Worm (Caenorhabditis elegans): ENCODE results near the gene jip-1.
"Not testable (repeated sequence)": the region's sequence is repeated elsewhere in the genome, so short reads cannot be mapped to it uniquely, and the experiment has no call there.

The jip-1 gene

ce11 chrII:1326689-1327088 is at the start of gene jip-1:
Gene jip-1 (plus strand): TSS chrII:1326989.
- TF ChIP-seq elt-1 (tag; optimal IDR thresholded peaks at IDR 0.05) (no peak), fkh-2 (tag; optimal IDR thresholded peaks at IDR 0.05) (no peak), ZK546.5 (tag; optimal IDR thresholded peaks at IDR 0.05) (no peak), sea-2 (GFP tag; optimal IDR thresholded peaks at IDR 0.05) (no peak), ztf-4 (tag; optimal IDR thresholded peaks at IDR 0.05) (no peak), ceh-82 (tag; optimal IDR thresholded peaks at IDR 0.05) (no peak), ama-1 (optimal IDR thresholded peaks at IDR 0.05) (no peak), snpc-4 (tag; optimal IDR thresholded peaks at IDR 0.05) (no peak), skn-1 (tag; optimal IDR thresholded peaks at IDR 0.05) (no peak), jun-1 (tag; optimal IDR thresholded peaks at IDR 0.05) (no peak), zag-1 (tag; optimal IDR thresholded peaks at IDR 0.05) (no peak), tbx-2 (tag; optimal IDR thresholded peaks at IDR 0.05) (no peak), nhr-25 (tag; optimal IDR thresholded peaks at IDR 0.05) (no peak), nhr-237 (tag; optimal IDR thresholded peaks at IDR 0.05) (no peak), fkh-10 (GFP tag; optimal IDR thresholded peaks at IDR 0.05) (no peak)

DNA sequence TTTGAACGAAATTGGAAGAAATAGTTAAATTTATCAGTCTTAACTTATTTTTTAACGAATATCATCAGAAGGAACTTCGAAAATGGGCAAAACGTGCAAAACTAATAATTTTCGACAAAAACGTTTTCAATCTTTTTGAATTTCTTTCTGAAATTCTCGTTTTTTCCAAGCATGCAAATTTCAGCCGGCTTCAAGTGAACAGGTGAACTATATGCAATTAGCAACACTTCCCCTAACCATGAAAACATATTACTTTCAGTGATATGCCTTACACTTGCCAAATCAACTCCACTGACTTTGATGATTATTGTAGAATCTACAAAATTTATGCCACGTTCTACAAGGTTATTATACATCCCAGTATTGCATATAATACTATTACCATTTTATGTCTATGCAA is 48.4 kb upstream of the jip-1 start, which contains the start of gene srz-63:
TSS of gene srz-63 (plus strand) at position 301 of the 400 bp plus-strand sequence.
- TF ChIP-seq sea-2 (GFP tag; optimal IDR thresholded peaks at IDR 0.05); lin-15B (tag; optimal IDR thresholded peaks at IDR 0.05); pha-4 (tag; optimal IDR thresholded peaks at IDR 0.05): not testable (repeated sequence)

DNA sequence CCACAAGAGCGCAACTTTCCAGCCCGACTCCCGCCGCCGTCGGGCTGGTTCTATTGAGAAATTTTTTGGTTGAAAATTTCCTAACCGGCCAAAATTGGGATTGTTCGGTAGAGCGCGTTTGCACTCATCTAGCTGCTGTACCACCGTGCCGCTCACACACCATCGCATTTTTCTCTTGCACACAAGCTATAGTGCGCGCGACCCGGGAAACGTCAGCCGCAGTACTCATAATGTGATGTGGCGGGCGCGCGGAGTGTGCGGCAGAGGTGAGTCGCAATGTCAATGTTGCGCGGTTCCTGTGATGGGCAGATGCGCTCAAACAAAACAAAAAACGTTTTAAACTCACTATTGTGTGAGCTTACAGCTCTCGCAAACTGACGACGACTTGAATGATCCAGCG is 41.8 kb upstream of the jip-1 start:
- TF ChIP-seq ceh-82 (tag; optimal IDR thresholded peaks at IDR 0.05): no peak
- no peak for TF ChIP-seq ceh-16 (tag; optimal IDR thresholded peaks at IDR 0.05)
- no peak for TF ChIP-seq lin-39 (tag; optimal IDR thresholded peaks at IDR 0.05)
- no peak for TF ChIP-seq nhr-43 (tag; optimal IDR thresholded peaks at IDR 0.05; ENCODE audit: poor library complexity, severe bottlenecking)
- TF ChIP-seq elt-1 (tag; optimal IDR thresholded peaks at IDR 0.05): no peak
- TF ChIP-seq lin-15B (tag; optimal IDR thresholded peaks at IDR 0.05): no peak
- no peak for TF ChIP-seq zag-1 (tag; optimal IDR thresholded peaks at IDR 0.05)
- TF ChIP-seq pqm-1 (tag; optimal IDR thresholded peaks at IDR 0.05): no peak
- no peak for TF ChIP-seq nfya-1 (tag; optimal IDR thresholded peaks at IDR 0.05; ENCODE audit: insufficient read depth)
- no peak for TF ChIP-seq nhr-11 (tag; optimal IDR thresholded peaks at IDR 0.05)
- TF ChIP-seq pha-4 (tag; optimal IDR thresholded peaks at IDR 0.05): no peak
- no peak for TF ChIP-seq daf-12 (tag; optimal IDR thresholded peaks at IDR 0.05)
- no peak for TF ChIP-seq ZK546.5 (tag; optimal IDR thresholded peaks at IDR 0.05)
- TF ChIP-seq mdl-1 (tag; optimal IDR thresholded peaks at IDR 0.05): no peak
- TF ChIP-seq ceh-28 (tag; optimal IDR thresholded peaks at IDR 0.05): no peak
- TF ChIP-seq sea-2 (GFP tag; optimal IDR thresholded peaks at IDR 0.05): no peak

- no peak for TF ChIP-seq sea-2 (GFP tag; optimal IDR thresholded peaks at IDR 0.05)
Observed at ce11 chrII:1285514-1285913, 41.3 kb upstream of the jip-1 start, which contains the start of the genes Y57G7A.6 and Y57G7A.3. Gene Y57G7A.6 (minus strand): TSS chrII:1285614. Gene Y57G7A.3 (plus strand): TSS chrII:1285782.

- TF ChIP-seq ama-1 (optimal IDR thresholded peaks at IDR 0.05) (no peak), nhr-76 (tag; optimal IDR thresholded peaks at IDR 0.05) (no peak), aly-2 (tag; optimal IDR thresholded peaks at IDR 0.05) (no peak), unc-62 (GFP tag; optimal IDR thresholded peaks at IDR 0.05) (no peak), ceh-9 (tag; optimal IDR thresholded peaks at IDR 0.05) (no peak), skn-1 (tag; optimal IDR thresholded peaks at IDR 0.05) (no peak), nhr-77 (tag; optimal IDR thresholded peaks at IDR 0.05) (no peak), unc-39 (tag; optimal IDR thresholded peaks at IDR 0.05) (no peak), ZK546.5 (tag; optimal IDR thresholded peaks at IDR 0.05) (no peak), mml-1 (tag; optimal IDR thresholded peaks at IDR 0.05) (no peak), ztf-11 (tag; optimal IDR thresholded peaks at IDR 0.05) (no peak), pqm-1 (tag; optimal IDR thresholded peaks at IDR 0.05) (no peak), daf-12 (tag; optimal IDR thresholded peaks at IDR 0.05) (no peak)
Observed at ce11 chrII:1293157-1293556, 33.6 kb upstream of the jip-1 start, which contains the start of gene srz-64. Gene srz-64 (minus strand): TSS chrII:1293257.

DNA sequence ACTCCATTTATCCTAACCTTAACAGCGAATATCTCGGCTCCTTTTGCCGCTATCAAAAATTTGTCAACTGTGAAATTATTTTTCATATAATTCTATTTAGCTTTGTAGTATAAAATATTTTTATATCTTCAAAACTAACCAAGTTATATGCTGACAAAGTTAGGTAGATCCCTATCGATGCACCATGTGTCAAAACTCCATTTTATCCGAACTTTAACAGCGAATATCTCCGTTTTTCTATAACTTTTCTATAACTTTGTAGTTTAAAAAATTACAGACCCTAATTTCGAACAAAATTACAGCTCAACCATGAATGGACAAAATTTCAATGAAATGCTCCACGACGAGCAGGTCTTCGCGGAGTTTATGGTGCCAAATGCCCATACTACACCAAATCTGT is 31.0 kb upstream of the jip-1 start, which contains the start of gene Y57G7A.2:
TSS of gene Y57G7A.2 (plus strand) at position 301 of the 400 bp plus-strand sequence.
- TF ChIP-seq nhr-23 (tag; optimal IDR thresholded peaks at IDR 0.05) (no peak), elt-3 (tag; optimal IDR thresholded peaks at IDR 0.05) (no peak)
